Worm (Caenorhabditis elegans): Measurements from ENCODE around the gene C06E2.2.

DNA sequence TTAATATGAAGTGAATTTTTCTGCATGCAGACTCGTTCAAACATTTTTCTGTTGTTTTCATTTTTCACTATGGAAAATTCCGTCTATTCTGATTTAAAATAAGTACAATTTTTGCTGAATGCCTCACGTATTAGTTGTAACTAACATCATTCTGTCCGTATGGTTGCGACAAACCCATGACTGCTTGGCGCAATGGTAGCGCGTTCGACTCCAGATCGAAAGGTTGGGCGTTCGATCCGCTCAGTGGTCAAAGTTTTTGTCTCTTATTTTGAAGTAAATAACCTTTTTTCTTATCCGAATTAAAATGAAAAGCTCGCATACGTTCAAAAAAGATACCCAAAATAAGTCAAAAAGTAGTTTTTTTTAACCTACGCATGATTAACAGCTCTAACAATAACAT, 2.3 kb upstream of the C06E2.2 start:
- no peak for TF ChIP-seq dao-5 (tag; optimal IDR thresholded peaks at IDR 0.05)
- no peak for TF ChIP-seq him-1 (tag; optimal IDR thresholded peaks at IDR 0.05)
- no peak for TF ChIP-seq W03F9.2 (tag; optimal IDR thresholded peaks at IDR 0.05)

Data from whole organism, L4/young adult.